Fruit fly (Drosophila melanogaster) whole organism, embryonic: ENCODE data around the gene E23.

ENCODE experiments used
- Awh ChIP-seq: fragments of 200-800 bp; sonication (Bioruptor generic); IDR thresholded peaks from 2 replicates; pipeline ENCODE4, ENCODE4 v1.3.6; 2022; ENCODE audit warnings: missing biosample characterization, missing genetic modification characterization
- BEAF-32 ChIP-seq: fragments of 200-800 bp; sonication (Bioruptor generic); optimal IDR thresholded peaks from 3 replicates; lab custom pipeline; 2017; ENCODE audit warnings: missing biosample characterization, missing genetic modification characterization, mild to moderate bottlenecking, moderate library complexity, missing genetic modification reagents
- Bteb2 ChIP-seq: fragments of 200-800 bp; sonication (Bioruptor generic); optimal IDR thresholded peaks from 2 replicates; lab custom pipeline; 2016; ENCODE audit warnings: missing biosample characterization, missing genetic modification characterization
- CG12769 ChIP-seq: fragments of 200-800 bp; sonication (Bioruptor generic); optimal IDR thresholded peaks from 2 replicates; lab custom pipeline; 2019; ENCODE audit warnings: missing biosample characterization, mild to moderate bottlenecking, missing genetic modification characterization, moderate library complexity
- CG13287 ChIP-seq: fragments of 200-800 bp; sonication (Bioruptor generic); IDR thresholded peaks from 2 replicates; pipeline ENCODE4 v1.3.6; 2022; ENCODE audit warnings: missing biosample characterization, missing genetic modification characterization; ENCODE audit not compliant: partially characterized antibody
- CG13775 ChIP-seq: fragments of 200-800 bp; sonication (Bioruptor generic); optimal IDR thresholded peaks from 3 replicates; lab custom pipeline; 2017; ENCODE audit warnings: missing biosample characterization, mild to moderate bottlenecking, missing genetic modification characterization
- CG17328 ChIP-seq: fragments of 200-800 bp; sonication (Bioruptor generic); IDR thresholded peaks from 2 replicates; pipeline ENCODE4 v1.3.6; 2022; ENCODE audit warnings: missing biosample characterization, missing genetic modification characterization
- CG17359 ChIP-seq: fragments of 200-800 bp; sonication (Bioruptor generic); optimal IDR thresholded peaks from 3 replicates; lab custom pipeline; 2018; ENCODE audit warnings: missing biosample characterization, mild to moderate bottlenecking, missing genetic modification characterization, moderate library complexity
- CG17912 ChIP-seq: fragments of 200-800 bp; sonication (Bioruptor generic); optimal IDR thresholded peaks from 2 replicates; lab custom pipeline; 2018; ENCODE audit warnings: missing biosample characterization, mild to moderate bottlenecking, missing genetic modification characterization
- CG2712 ChIP-seq: fragments of 200-800 bp; optimal IDR thresholded peaks from 3 replicates; lab custom pipeline; 2019; ENCODE audit warnings: missing biosample characterization, mild to moderate bottlenecking, missing genetic modification characterization, moderate library complexity
- CG30403 ChIP-seq: fragments of 200-800 bp; sonication (Bioruptor generic); optimal IDR thresholded peaks from 3 replicates; lab custom pipeline; 2016; ENCODE audit warnings: missing biosample characterization, missing genetic modification characterization
- CG32532 ChIP-seq: fragments of 200-800 bp; sonication (Bioruptor generic); IDR thresholded peaks from 2 replicates; pipeline ENCODE4 v1.3.6; 2022; ENCODE audit warnings: missing biosample characterization, missing genetic modification characterization
- CG3407 ChIP-seq: fragments of 200-800 bp; sonication (Bioruptor generic); optimal IDR thresholded peaks from 2 replicates; lab custom pipeline; 2018; ENCODE audit warnings: missing biosample characterization, mild to moderate bottlenecking, missing genetic modification characterization
- CG3838 ChIP-seq: fragments of 200-800 bp; sonication (Bioruptor generic); optimal IDR thresholded peaks from 3 replicates; lab custom pipeline; 2016; ENCODE audit warnings: missing biosample characterization, missing genetic modification characterization
- CG3847 ChIP-seq: fragments of 200-800 bp; sonication (Bioruptor generic); IDR thresholded peaks from 2 replicates; pipeline ENCODE4 v1.3.6; 2022; ENCODE audit warnings: missing biosample characterization, missing genetic modification characterization
- CG3995 ChIP-seq: fragments of 200-800 bp; sonication (Bioruptor generic); optimal IDR thresholded peaks from 3 replicates; lab custom pipeline; 2016; ENCODE audit warnings: missing biosample characterization, missing genetic modification characterization
- CG4404 ChIP-seq: fragments of 200-800 bp; sonication (Bioruptor generic); IDR thresholded peaks from 2 replicates; pipeline ENCODE4 v1.3.6; 2022; ENCODE audit warnings: missing biosample characterization, missing genetic modification characterization
- CG4854 ChIP-seq: fragments of 200-800 bp; sonication (Bioruptor generic); optimal IDR thresholded peaks from 2 replicates; lab custom pipeline; 2016; ENCODE audit warnings: missing biosample characterization, missing genetic modification characterization, inconsistent platforms
- CG6683 ChIP-seq: fragments of 200-800 bp; sonication (Bioruptor generic); optimal IDR thresholded peaks from 2 replicates; lab custom pipeline; 2017; ENCODE audit warnings: missing biosample characterization, mild to moderate bottlenecking, missing genetic modification characterization, missing genetic modification reagents
- Dfd ChIP-seq, 2 experiments: fragments of >200 bp; optimal IDR thresholded peaks; 2 replicates each; lab custom pipeline; 2017; ENCODE audit warnings: missing biosample characterization in 2 of 2, missing genetic modification characterization in 2 of 2
- Eip74EF ChIP-seq, 2 experiments: fragments of 200-800 bp in 1 of 2; fragments of >200 bp in 1 of 2; sonication (Bioruptor generic) in 1 of 2; optimal IDR thresholded peaks; 2 replicates each; lab custom pipeline; 2017 to 2019; ENCODE audit warnings: missing biosample characterization in 2 of 2, missing genetic modification characterization in 2 of 2, mild to moderate bottlenecking in 1 of 2, moderate library complexity in 1 of 2
- Ets65A ChIP-seq: fragments of 200-800 bp; sonication (Bioruptor generic); peaks from one replicate; lab custom pipeline; 2016; ENCODE audit warnings: missing biosample characterization, missing genetic modification characterization
- Gsc ChIP-seq: fragments of 200-800 bp; sonication (Bioruptor generic); IDR thresholded peaks from 2 replicates; pipeline ENCODE4 v1.3.6; 2022; ENCODE audit warnings: missing biosample characterization, missing genetic modification characterization
- Hmr ChIP-seq: fragments of 200-800 bp; sonication (Bioruptor generic); optimal IDR thresholded peaks from 3 replicates; lab custom pipeline; 2017; ENCODE audit warnings: mild to moderate bottlenecking, missing biosample characterization, missing genetic modification reagents, missing genetic modification characterization
- Kr ChIP-seq: fragments of 200-800 bp; sonication (Bioruptor generic); optimal IDR thresholded peaks from 2 replicates; lab custom pipeline; 2017; ENCODE audit warnings: missing biosample characterization, mild to moderate bottlenecking, missing genetic modification characterization
- MESR4 ChIP-seq: fragments of 200-800 bp; sonication (Bioruptor generic); optimal IDR thresholded peaks from 2 replicates; lab custom pipeline; 2018; ENCODE audit warnings: missing biosample characterization, mild to moderate bottlenecking, missing genetic modification characterization, moderate library complexity
- Mes4 ChIP-seq: fragments of 200-800 bp; sonication (Bioruptor generic); optimal IDR thresholded peaks from 2 replicates; lab custom pipeline; 2016; ENCODE audit warnings: missing biosample characterization, missing genetic modification characterization
- PHDP ChIP-seq: fragments of 200-800 bp; sonication (Bioruptor generic); optimal IDR thresholded peaks from 3 replicates; lab custom pipeline; 2018; ENCODE audit warnings: missing biosample characterization, mild to moderate bottlenecking, missing genetic modification characterization, moderate library complexity
- Six4 ChIP-seq: fragments of 200-800 bp; sonication (Bioruptor generic); optimal IDR thresholded peaks from 2 replicates; lab custom pipeline; 2016; ENCODE audit warnings: missing biosample characterization, missing genetic modification characterization
- Spps ChIP-seq: fragments of 200-800 bp; sonication (Bioruptor generic); optimal IDR thresholded peaks from 2 replicates; lab custom pipeline; 2018; ENCODE audit warnings: missing biosample characterization, mild to moderate bottlenecking, missing genetic modification characterization
- ap ChIP-seq: fragments of 200-800 bp; sonication (Bioruptor generic); IDR thresholded peaks from 2 replicates; pipeline ENCODE4 v1.3.6; 2022; ENCODE audit warnings: missing biosample characterization, missing genetic modification characterization
- ash1 ChIP-seq: fragments of 200-800 bp; sonication (Bioruptor generic); optimal IDR thresholded peaks from 2 replicates; lab custom pipeline; 2018; ENCODE audit warnings: missing biosample characterization, mild to moderate bottlenecking, missing genetic modification characterization
- ato ChIP-seq: fragments of 200-800 bp; sonication (Bioruptor generic); IDR thresholded peaks from 2 replicates; pipeline ENCODE4 v1.3.6; 2022; ENCODE audit warnings: missing biosample characterization, missing genetic modification characterization; ENCODE audit not compliant: partially characterized antibody
- br ChIP-seq: fragments of >200 bp; optimal IDR thresholded peaks from 2 replicates; lab custom pipeline; 2017
- cato ChIP-seq: fragments of 200-800 bp; sonication (Bioruptor generic); optimal IDR thresholded peaks from 2 replicates; lab custom pipeline; 2016; ENCODE audit warnings: missing biosample characterization, missing genetic modification characterization, borderline replicate concordance
- chm ChIP-seq: fragments of 200-800 bp; sonication (Bioruptor generic); IDR thresholded peaks from 2 replicates; pipeline ENCODE4 v1.3.6; 2022; ENCODE audit warnings: missing biosample characterization, missing genetic modification characterization
- dati ChIP-seq: fragments of 200-800 bp; sonication (Bioruptor generic); IDR thresholded peaks from 2 replicates; pipeline ENCODE4 v1.3.6; 2022; ENCODE audit warnings: missing biosample characterization, missing genetic modification characterization
- dmrt11E ChIP-seq: fragments of 200-800 bp; sonication (Bioruptor generic); optimal IDR thresholded peaks from 3 replicates; lab custom pipeline; 2018; ENCODE audit warnings: missing biosample characterization, mild to moderate bottlenecking, missing genetic modification characterization, moderate library complexity
- esg ChIP-seq: fragments of 200-800 bp; sonication (Bioruptor generic); conservative IDR thresholded peaks from 2 replicates; pipeline ENCODE4 v1.3.6; 2022; ENCODE audit warnings: missing biosample characterization, missing genetic modification characterization
- eve ChIP-seq, 2 experiments: fragments of >200 bp; optimal IDR thresholded peaks; 2 replicates each; lab custom pipeline; 2017; ENCODE audit warnings: missing biosample characterization in 2 of 2, missing genetic modification characterization in 2 of 2
- kah ChIP-seq: fragments of 200-800 bp; sonication (Bioruptor generic); optimal IDR thresholded peaks from 2 replicates; lab custom pipeline; 2018; ENCODE audit warnings: missing biosample characterization, mild to moderate bottlenecking, missing genetic modification characterization
- lab ChIP-seq: fragments of 200-800 bp; sonication (Bioruptor generic); optimal IDR thresholded peaks from 3 replicates; lab custom pipeline; 2017; ENCODE audit warnings: missing biosample characterization, missing genetic modification characterization, mild to moderate bottlenecking, moderate library complexity, missing genetic modification reagents
- lola ChIP-seq, 3 experiments: fragments of >200 bp in 2 of 3; fragments of 200-800 bp in 1 of 3; sonication (Bioruptor generic) in 1 of 3; optimal IDR thresholded peaks; 2 replicates each; lab custom pipeline; 2017 to 2019; ENCODE audit warnings: missing biosample characterization in 3 of 3, missing genetic modification characterization in 3 of 3, mild to moderate bottlenecking in 1 of 3, moderate library complexity in 1 of 3
- maf-S ChIP-seq: fragments of 200-800 bp; sonication (Bioruptor generic); optimal IDR thresholded peaks from 2 replicates; lab custom pipeline; 2016; ENCODE audit warnings: missing biosample characterization, missing genetic modification characterization
- nom ChIP-seq: fragments of 200-800 bp; sonication (Bioruptor generic); optimal IDR thresholded peaks from 2 replicates; lab custom pipeline; 2017; ENCODE audit warnings: missing biosample characterization, missing genetic modification characterization, mild to moderate bottlenecking, moderate library complexity, missing genetic modification reagents
- psq ChIP-seq: fragments of 200-800 bp; sonication (Bioruptor generic); optimal IDR thresholded peaks from 2 replicates; lab custom pipeline; 2017; ENCODE audit warnings: missing biosample characterization, missing genetic modification characterization
- sim ChIP-seq: fragments of 200-800 bp; sonication (Bioruptor generic); IDR thresholded peaks from 2 replicates; pipeline ENCODE4 v1.3.6; 2022; ENCODE audit warnings: missing biosample characterization, missing genetic modification characterization
- sna ChIP-seq: fragments of 200-800 bp; sonication (Bioruptor generic); IDR thresholded peaks from 2 replicates; pipeline ENCODE4 v1.3.6; 2022; ENCODE audit warnings: missing biosample characterization, missing genetic modification characterization; ENCODE audit not compliant: partially characterized antibody
- sr ChIP-seq: fragments of 200-800 bp; sonication (Bioruptor generic); IDR thresholded peaks from 3 replicates; pipeline ENCODE4 v1.3.6; 2022; ENCODE audit warnings: missing biosample characterization, missing genetic modification characterization

E23 gene

dm6 chr2L:3338566-3339215, 15.9 kb downstream of the E23 start (continued):
- TF ChIP-seq MESR4 (GFP tag; lab: Kevin White, UChicago) (peak; percentile 2), CG3847 (GFP tag; lab: Robert Waterston, UW) (peak; percentile 44; the same call in 1 of the 2 replicates), br (lab: Kevin White, UChicago) (no peak), Ets65A (peak; percentile 96), CG3407 (GFP tag; lab: Kevin White, UChicago) (peak; percentile 85), CG2712 (tag; lab: Kevin White, UChicago) (peak; percentile 92), CG3995 (GFP tag; lab: Kevin White, UChicago) (no peak), Dfd (GFP tag; optimal IDR thresholded peaks at IDR 0.05; lab: Kevin White, UChicago) (no peak), esg (GFP tag; lab: Robert Waterston, UW) (peak; percentile 30; the same call in 1 of the 2 replicates), eve (GFP tag; optimal IDR thresholded peaks at IDR 0.05; lab: Kevin White, UChicago) (peak in 1 of 2 experiments; percentile 90), Hmr (GFP tag; lab: Kevin White, UChicago) (peak; percentile 41), CG4404 (GFP tag; lab: Robert Waterston, UW) (peak; percentile 52), lab (GFP tag; lab: Kevin White, UChicago) (peak; percentile 67), Bteb2 (GFP tag; lab: Kevin White, UChicago) (peak; percentile 15), CG12769 (tag; lab: Kevin White, UChicago) (no peak), Gsc (GFP tag; lab: Robert Waterston, UW) (peak; percentile 77), sr (GFP tag; lab: Robert Waterston, UW) (no peak), BEAF-32 (GFP tag; lab: Kevin White, UChicago) (no peak), CG3838 (GFP tag; lab: Kevin White, UChicago) (peak; percentile 45), ap (peak; percentile 54), PHDP (tag; lab: Kevin White, UChicago) (peak; percentile 77), nom (no peak), CG17328 (peak; percentile 91), dmrt11E (tag; lab: Kevin White, UChicago) (peak; percentile 84), psq (GFP tag; lab: Kevin White, UChicago) (peak; percentile 52), maf-S (GFP tag; lab: Kevin White, UChicago) (peak; percentile 52), CG13287 (no peak), Kr (GFP tag; lab: Kevin White, UChicago) (no peak), cato (GFP tag; lab: Kevin White, UChicago) (peak; percentile 81), kah (peak; percentile 16), Awh (GFP tag; lab: Robert Waterston, UW) (peak; percentile 86), dati (GFP tag; lab: Robert Waterston, UW) (peak; percentile 59; the same call in 1 of the 2 replicates), CG6683 (GFP tag; lab: Kevin White, UChicago) (no peak), CG17359 (tag; lab: Kevin White, UChicago) (peak; percentile 80), ato (GFP tag; lab: Robert Waterston, UW) (no peak), Eip74EF (GFP tag; optimal IDR thresholded peaks at IDR 0.05; lab: Kevin White, UChicago) (no peak), CG17912 (GFP tag; lab: Kevin White, UChicago) (no peak), Six4 (GFP tag; lab: Kevin White, UChicago) (peak; percentile 89), CG32532 (GFP tag; lab: Robert Waterston, UW) (peak; percentile 38; the same call in 1 of the 2 replicates), lola (GFP tag; optimal IDR thresholded peaks at IDR 0.05; lab: Kevin White, UChicago) (peak in 1 of 3 experiments; percentile 83), Mes4 (peak; percentile 83), CG4854 (no peak), Spps (tag; lab: Kevin White, UChicago) (peak; percentile 83), sna (GFP tag; lab: Robert Waterston, UW) (no peak), chm (peak; percentile 94), CG13775 (GFP tag; lab: Kevin White, UChicago) (peak; percentile 25), ash1 (GFP tag; lab: Kevin White, UChicago) (no peak), sim (GFP tag; lab: Robert Waterston, UW) (peak; percentile 68), CG30403 (peak; percentile 84)
